Fruit fly (Drosophila melanogaster): ENCODE results near the gene CG34375.

Gene CG34375

DNA sequence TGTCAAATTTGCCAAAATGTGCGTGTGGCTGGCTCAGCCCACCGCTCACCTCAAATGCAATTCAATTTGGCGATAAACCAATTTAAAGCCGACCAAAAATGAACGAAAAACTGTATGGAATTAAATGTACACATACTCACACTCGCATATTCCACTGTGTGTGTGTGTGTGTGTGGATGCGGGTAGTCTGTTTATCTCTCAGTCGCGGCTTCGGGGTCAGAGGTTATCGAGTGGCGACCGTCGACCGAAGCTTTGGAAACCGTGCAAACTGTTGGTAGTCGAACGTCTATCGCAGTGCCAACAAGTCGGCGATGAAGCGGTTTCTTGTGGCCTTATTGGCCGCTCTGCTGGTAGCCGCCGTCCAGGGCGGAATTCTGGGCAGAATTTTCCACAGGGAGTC lies 33.4 kb downstream of the CG34375 start, which contains the start of gene Gbp3 (continued):
- TF ChIP-seq CG9609 (GFP tag; optimal IDR thresholded peaks at IDR 0.05) (no peak), CG12659 (GFP tag; optimal IDR thresholded peaks at IDR 0.05) (no peak), CG10959 (GFP tag; IDR thresholded peaks at IDR 0.05) (no peak)

DNA sequence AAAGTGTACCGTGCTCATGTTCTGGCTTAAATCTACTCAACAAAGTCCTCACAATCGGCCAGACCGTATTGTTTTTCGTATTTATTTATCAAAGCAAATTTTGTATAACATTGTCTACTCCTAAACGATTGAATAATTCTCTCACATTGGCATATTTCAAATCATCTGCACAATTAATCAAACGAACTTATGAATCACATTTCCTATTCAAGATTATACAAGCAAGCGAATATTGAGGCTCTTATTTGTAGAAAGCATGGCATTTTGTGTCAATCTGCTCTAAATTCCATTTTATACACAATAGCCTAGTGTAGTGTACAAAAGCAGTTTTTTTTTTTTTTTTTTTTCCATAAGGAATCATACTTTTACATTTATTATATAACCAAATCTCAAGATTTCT lies 44.4 kb downstream of the CG34375 start, which contains the start of gene Tpl94D:
Tpl94D (plus strand) TSS at position 301 of the 400 bp plus-strand sequence.
- TF ChIP-seq wor (GFP tag; IDR thresholded peaks at IDR 0.05) (no peak), Xrp1 (GFP tag; IDR thresholded peaks at IDR 0.05) (no peak), CG15269 (tag; optimal IDR thresholded peaks at IDR 0.05) (no peak), zfh2 (GFP tag; optimal IDR thresholded peaks at IDR 0.05) (no peak), eve (GFP tag; optimal IDR thresholded peaks at IDR 0.05) (no peak), pita (GFP tag; optimal IDR thresholded peaks at IDR 0.05) (no peak), hbn (GFP tag; IDR thresholded peaks at IDR 0.05; ENCODE audit: partially characterized antibody) (no peak), TFAM (GFP tag; optimal IDR thresholded peaks at IDR 0.05) (no peak), Sry-β (GFP tag; optimal IDR thresholded peaks at IDR 0.05) (no peak), ac (GFP tag; optimal IDR thresholded peaks at IDR 0.05) (no peak), bcd (GFP tag; optimal IDR thresholded peaks at IDR 0.05) (no peak), CG31365 (tag; optimal IDR thresholded peaks at IDR 0.05) (no peak), tx (GFP tag; optimal IDR thresholded peaks at IDR 0.05) (no peak)

DNA sequence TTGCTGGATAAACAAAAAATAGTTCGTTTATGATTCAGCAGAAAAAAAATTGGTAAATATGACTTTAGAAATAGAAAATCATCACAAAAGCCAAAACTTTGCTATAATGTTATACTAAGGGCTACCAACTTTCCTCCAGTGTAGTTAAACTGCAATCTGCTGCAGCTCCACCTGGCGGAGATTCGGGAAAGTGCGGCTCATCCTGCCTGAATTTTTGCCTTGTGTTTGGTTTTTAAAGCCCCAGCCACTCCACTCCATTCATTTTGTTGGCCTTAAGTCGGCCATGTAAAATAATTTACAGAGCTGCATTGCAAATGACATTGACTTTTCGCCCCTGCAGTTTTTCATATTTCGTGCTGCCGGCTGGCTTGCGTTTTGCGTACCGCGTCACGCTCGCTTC lies 45.1 kb downstream of the CG34375 start:
- TF ChIP-seq CTCF (GFP tag; optimal IDR thresholded peaks at IDR 0.05) (peak; percentile 31), onecut (GFP tag; IDR thresholded peaks at IDR 0.05) (no peak)
